Worm (Caenorhabditis elegans) whole organism, L3 larva: ENCODE measurements around the gene C09E9.1.

Source experiments
- R02D3.7 ChIP-seq: fragments of 150-350 bp; optimal IDR thresholded peaks from 2 replicates; lab custom pipeline; 2014; ENCODE audit warnings: missing biosample characterization, missing genetic modification characterization
- ZK546.5 ChIP-seq: sonication (generic microtip); optimal IDR thresholded peaks from 2 replicates; lab custom pipeline; 2017; ENCODE audit warnings: missing biosample characterization, missing genetic modification characterization
- ama-1 ChIP-seq: fragments of 150-350 bp; optimal IDR thresholded peaks from 2 replicates; lab custom pipeline; 2018
- ceh-16 ChIP-seq: sonication (generic microtip); optimal IDR thresholded peaks from 2 replicates; lab custom pipeline; 2017; ENCODE audit warnings: missing biosample characterization, missing genetic modification characterization
- ceh-28 ChIP-seq: fragments of 150-350 bp; optimal IDR thresholded peaks from 2 replicates; lab custom pipeline; 2014; ENCODE audit warnings: missing biosample characterization, missing genetic modification reagents, missing genetic modification characterization
- ceh-82 ChIP-seq: fragments of 150-350 bp; optimal IDR thresholded peaks from 2 replicates; lab custom pipeline; 2014; ENCODE audit warnings: missing biosample characterization, missing genetic modification characterization
- daf-12 ChIP-seq: fragments of 150-350 bp; optimal IDR thresholded peaks from 2 replicates; lab custom pipeline; 2014; ENCODE audit warnings: missing biosample characterization, missing genetic modification reagents, missing genetic modification characterization
- egl-27 ChIP-seq: sonication (generic microtip); optimal IDR thresholded peaks from 4 replicates; lab custom pipeline; 2017; ENCODE audit warnings: missing biosample characterization, missing genetic modification reagents, missing genetic modification characterization
- egl-5 ChIP-seq: fragments of 150-350 bp; optimal IDR thresholded peaks from 2 replicates; lab custom pipeline; 2017; ENCODE audit warnings: missing biosample characterization, missing genetic modification reagents, missing genetic modification characterization, inconsistent platforms
- elt-1 ChIP-seq: fragments of 150-350 bp; optimal IDR thresholded peaks from 2 replicates; lab custom pipeline; 2014; ENCODE audit warnings: missing biosample characterization, missing genetic modification characterization
- elt-2 ChIP-seq: sonication (generic microtip); optimal IDR thresholded peaks from 2 replicates; lab custom pipeline; 2016; ENCODE audit warnings: missing genetic modification reagents, mild to moderate bottlenecking, missing genetic modification characterization, missing compliant biosample characterization
- elt-3 ChIP-seq, 3 experiments: fragments of 150-350 bp in 1 of 3; sonication (generic microtip) in 2 of 3; optimal IDR thresholded peaks; 2 replicates in 2 of 3; 4 replicates in 1 of 3; lab custom pipeline; 2014 to 2017; ENCODE audit warnings: missing biosample characterization in 3 of 3, missing genetic modification characterization in 3 of 3
- eor-1 ChIP-seq, 2 experiments: fragments of 150-350 bp; optimal IDR thresholded peaks; 2 replicates each; lab custom pipeline; 2014 to 2018; ENCODE audit warnings: missing biosample characterization in 2 of 2, missing genetic modification characterization in 2 of 2
- fkh-10 ChIP-seq: sonication (generic microtip); optimal IDR thresholded peaks from 2 replicates; lab custom pipeline; 2017; ENCODE audit warnings: missing biosample characterization, missing genetic modification reagents, missing genetic modification characterization
- fkh-2 ChIP-seq: fragments of 150-350 bp; optimal IDR thresholded peaks from 2 replicates; lab custom pipeline; 2014; ENCODE audit warnings: missing biosample characterization, missing genetic modification reagents, missing genetic modification characterization
- fos-1 ChIP-seq: fragments of 150-350 bp; optimal IDR thresholded peaks from 2 replicates; lab custom pipeline; 2014; ENCODE audit warnings: missing biosample characterization, missing genetic modification characterization
- hmg-11 ChIP-seq: sonication (generic microtip); optimal IDR thresholded peaks from 2 replicates; lab custom pipeline; 2016; ENCODE audit warnings: missing genetic modification characterization, missing compliant biosample characterization
- lin-15B ChIP-seq: fragments of 150-350 bp; optimal IDR thresholded peaks from 2 replicates; lab custom pipeline; 2014; ENCODE audit warnings: missing biosample characterization, missing genetic modification characterization
- lin-39 ChIP-seq: fragments of 150-350 bp; optimal IDR thresholded peaks from 2 replicates; lab custom pipeline; 2018; ENCODE audit warnings: missing biosample characterization, missing genetic modification reagents, missing genetic modification characterization
- lsy-12 ChIP-seq: sonication (generic microtip); optimal IDR thresholded peaks from 2 replicates; lab custom pipeline; 2016; ENCODE audit warnings: mild to moderate bottlenecking, missing genetic modification characterization, missing compliant biosample characterization
- mdl-1 ChIP-seq: fragments of 150-350 bp; optimal IDR thresholded peaks from 2 replicates; lab custom pipeline; 2014; ENCODE audit warnings: missing biosample characterization, missing genetic modification characterization
- mml-1 ChIP-seq: fragments of 150-350 bp; sonication (generic microtip); optimal IDR thresholded peaks from 3 replicates; lab custom pipeline; 2014; ENCODE audit warnings: missing biosample characterization, missing genetic modification characterization
- nfya-1 ChIP-seq: sonication (generic microtip); optimal IDR thresholded peaks from 2 replicates; lab custom pipeline; 2017; ENCODE audit warnings: missing genetic modification characterization, mild to moderate bottlenecking, missing compliant biosample characterization, antibody characterized with exemption, moderate library complexity; ENCODE audit not compliant: insufficient read depth
- nhr-12 ChIP-seq: fragments of 150-350 bp; optimal IDR thresholded peaks from 2 replicates; lab custom pipeline; 2014; ENCODE audit warnings: missing biosample characterization, missing genetic modification characterization
- nhr-23 ChIP-seq: fragments of 150-350 bp; optimal IDR thresholded peaks from 2 replicates; lab custom pipeline; 2014; ENCODE audit warnings: missing biosample characterization, missing genetic modification reagents, missing genetic modification characterization
- nhr-237 ChIP-seq: fragments of 150-350 bp; optimal IDR thresholded peaks from 2 replicates; lab custom pipeline; 2014; ENCODE audit warnings: missing biosample characterization, missing genetic modification characterization
- nhr-25 ChIP-seq: sonication (generic microtip); optimal IDR thresholded peaks from 2 replicates; lab custom pipeline; 2017; ENCODE audit warnings: missing biosample characterization, missing genetic modification characterization
- nhr-43 ChIP-seq: sonication (generic microtip); optimal IDR thresholded peaks from 2 replicates; lab custom pipeline; 2016; ENCODE audit warnings: mild to moderate bottlenecking, missing genetic modification characterization, missing compliant biosample characterization; ENCODE audit not compliant: poor library complexity, severe bottlenecking
- nhr-67 ChIP-seq: fragments of 150-350 bp; optimal IDR thresholded peaks from 2 replicates; lab custom pipeline; 2014; ENCODE audit warnings: missing biosample characterization, missing genetic modification characterization
- nhr-77 ChIP-seq: fragments of 150-350 bp; optimal IDR thresholded peaks from 2 replicates; lab custom pipeline; 2014; ENCODE audit warnings: missing biosample characterization, missing genetic modification characterization
- pha-4 ChIP-seq: fragments of 150-350 bp; optimal IDR thresholded peaks from 2 replicates; lab custom pipeline; 2014; ENCODE audit warnings: missing biosample characterization, missing genetic modification reagents, missing genetic modification characterization
- pqm-1 ChIP-seq: fragments of 150-350 bp; optimal IDR thresholded peaks from 2 replicates; lab custom pipeline; 2017; ENCODE audit warnings: missing biosample characterization, missing genetic modification characterization, inconsistent platforms
- sea-2 ChIP-seq: fragments of 150-350 bp; sonication (generic microtip); optimal IDR thresholded peaks from 4 replicates; lab custom pipeline; 2014; ENCODE audit warnings: missing biosample characterization, missing genetic modification reagents, missing genetic modification characterization
- skn-1 ChIP-seq: fragments of 150-350 bp; optimal IDR thresholded peaks from 2 replicates; lab custom pipeline; 2014; ENCODE audit warnings: missing biosample characterization, missing genetic modification characterization
- snpc-4 ChIP-seq: fragments of 150-350 bp; optimal IDR thresholded peaks from 2 replicates; lab custom pipeline; 2014; ENCODE audit warnings: missing biosample characterization, missing genetic modification characterization
- tbx-2 ChIP-seq: sonication (generic microtip); optimal IDR thresholded peaks from 2 replicates; lab custom pipeline; 2016; ENCODE audit warnings: mild to moderate bottlenecking, missing genetic modification characterization, missing compliant biosample characterization
- unc-39 ChIP-seq: sonication (generic microtip); optimal IDR thresholded peaks from 4 replicates; lab custom pipeline; 2017; ENCODE audit warnings: missing biosample characterization, missing genetic modification characterization
- zag-1 ChIP-seq: fragments of 150-350 bp; optimal IDR thresholded peaks from 2 replicates; lab custom pipeline; 2014; ENCODE audit warnings: missing biosample characterization, missing genetic modification characterization
- ztf-11 ChIP-seq: fragments of 150-350 bp; optimal IDR thresholded peaks from 2 replicates; lab custom pipeline; 2014; ENCODE audit warnings: missing biosample characterization, missing genetic modification characterization
- ztf-4 ChIP-seq: fragments of 150-350 bp; optimal IDR thresholded peaks from 2 replicates; lab custom pipeline; 2014; ENCODE audit warnings: missing biosample characterization, missing genetic modification characterization

The C09E9.1 gene

ce11 chrIV:1278945-1279344 is 4.3 kb downstream of the C09E9.1 start:
- TF ChIP-seq elt-3 (tag; optimal IDR thresholded peaks at IDR 0.05; lab: Kevin White, UChicago) (no peak), egl-5 (tag; lab: Kevin White, UChicago) (peak; percentile 78), lin-15B (tag; lab: Kevin White, UChicago) (peak; percentile 9), ceh-28 (tag; lab: Kevin White, UChicago) (no peak), ceh-82 (no peak), hmg-11 (tag; lab: Kevin White, UChicago) (no peak), skn-1 (tag; lab: Kevin White, UChicago) (no peak), elt-1 (tag; lab: Kevin White, UChicago) (no peak), ama-1 (lab: Kevin White, UChicago) (no peak), nhr-237 (tag; lab: Kevin White, UChicago) (no peak), sea-2 (no peak), elt-2 (tag; lab: Kevin White, UChicago) (no peak), lin-39 (tag; lab: Kevin White, UChicago) (peak; percentile 85), mdl-1 (tag; lab: Kevin White, UChicago) (no peak), nhr-12 (tag; lab: Kevin White, UChicago) (no peak), ztf-4 (tag; lab: Kevin White, UChicago) (no peak), zag-1 (no peak)
- TF ChIP-seq, all 47 proteins: peak for 3

- TF ChIP-seq pha-4 (tag; lab: Kevin White, UChicago) = peak; percentile 63
- peak; percentile 26 for TF ChIP-seq pqm-1
- TF ChIP-seq elt-2 (tag; lab: Kevin White, UChicago) = peak; percentile 29
- TF ChIP-seq eor-1 (tag; optimal IDR thresholded peaks at IDR 0.05; lab: Kevin White, UChicago) = no peak
Observed at ce11 chrIV:1284877-1285276, 10.2 kb downstream of the C09E9.1 start.

- no peak for TF ChIP-seq ztf-4 (tag; lab: Kevin White, UChicago)
- TF ChIP-seq hmg-11 (tag; lab: Kevin White, UChicago) = peak; percentile 47
- TF ChIP-seq, all 47 proteins: peak for 1
Observed at ce11 chrIV:1286549-1286948, 11.9 kb downstream of the C09E9.1 start.

- TF ChIP-seq nhr-23 (tag; lab: Kevin White, UChicago) (no peak), elt-3 (tag; optimal IDR thresholded peaks at IDR 0.05; lab: Kevin White, UChicago) (no peak), mml-1 (tag; lab: Kevin White, UChicago) (no peak), ama-1 (lab: Kevin White, UChicago) (no peak), lin-39 (tag; lab: Kevin White, UChicago) (no peak), lsy-12 (tag; lab: Kevin White, UChicago) (no peak), fkh-10 (no peak), hmg-11 (tag; lab: Kevin White, UChicago) (no peak), fos-1 (tag; lab: Kevin White, UChicago) (no peak), egl-5 (tag; lab: Kevin White, UChicago) (no peak), pqm-1 (no peak), zag-1 (no peak), snpc-4 (tag; lab: Kevin White, UChicago) (no peak), nhr-67 (tag; lab: Kevin White, UChicago) (no peak), nhr-25 (tag; lab: Kevin White, UChicago) (no peak), nhr-12 (tag; lab: Kevin White, UChicago) (no peak), tbx-2 (tag; lab: Kevin White, UChicago) (no peak), ZK546.5 (tag; lab: Kevin White, UChicago) (no peak)
Observed at ce11 chrIV:1289327-1289726, 14.7 kb downstream of the C09E9.1 start, which contains the start of gene plst-1. Gene plst-1 (plus strand): TSS chrIV:1289627.

- TF ChIP-seq sea-2 (no peak), zag-1 (no peak), nhr-67 (tag; lab: Kevin White, UChicago) (no peak)
Observed at ce11 chrIV:1298984-1299383, 24.3 kb downstream of the C09E9.1 start.

ce11 chrIV:1309600-1310207 is 35.0 kb downstream of the C09E9.1 start, which contains the start of the genes ddx-46 and F53H1.4:
Gene ddx-46 (minus strand): TSS chrIV:1309650.
Gene F53H1.4 (plus strand): TSS chrIV:1310166.
- TF ChIP-seq daf-12 (tag; lab: Kevin White, UChicago) = no peak
- TF ChIP-seq nfya-1 (tag; lab: Kevin White, UChicago) = peak; percentile 55
- TF ChIP-seq nhr-77 = no peak
- TF ChIP-seq fos-1 (tag; lab: Kevin White, UChicago) = no peak
- TF ChIP-seq nhr-237 (tag; lab: Kevin White, UChicago) = no peak
- TF ChIP-seq egl-5 (tag; lab: Kevin White, UChicago) = no peak
- TF ChIP-seq elt-1 (tag; lab: Kevin White, UChicago) = no peak
- TF ChIP-seq unc-39 = no peak
- no peak for TF ChIP-seq nhr-67 (tag; lab: Kevin White, UChicago)
- TF ChIP-seq R02D3.7 = no peak
- no peak for TF ChIP-seq ceh-16 (tag; lab: Kevin White, UChicago)
- TF ChIP-seq tbx-2 (tag; lab: Kevin White, UChicago) = no peak
- TF ChIP-seq mml-1 (tag; lab: Kevin White, UChicago) = no peak
- no peak for TF ChIP-seq ztf-11
- no peak for TF ChIP-seq snpc-4 (tag; lab: Kevin White, UChicago)
- TF ChIP-seq pqm-1 = no peak
- no peak for TF ChIP-seq egl-27 (tag; lab: Kevin White, UChicago)
- TF ChIP-seq elt-3 (tag; optimal IDR thresholded peaks at IDR 0.05; lab: Kevin White, UChicago) = no peak
- no peak for TF ChIP-seq nhr-43 (tag; lab: Kevin White, UChicago)
- no peak for TF ChIP-seq fkh-2 (tag; lab: Kevin White, UChicago)
- peak; percentile 43 for TF ChIP-seq hmg-11 (tag; lab: Kevin White, UChicago)
- no peak for TF ChIP-seq nhr-12 (tag; lab: Kevin White, UChicago)
- TF ChIP-seq ZK546.5 (tag; lab: Kevin White, UChicago) = no peak
